Worm (Caenorhabditis elegans) whole organism, young adult: ENCODE measurements around the gene W07G4.1.

Experiments used
- F10E7.11 ChIP-seq: sonication (generic microtip); optimal IDR thresholded peaks from 2 replicates; lab custom pipeline; 2017; ENCODE audit warnings: mild to moderate bottlenecking, missing genetic modification characterization, moderate library complexity, missing compliant biosample characterization
- F23B12.7 ChIP-seq: sonication (generic microtip); optimal IDR thresholded peaks from 2 replicates; lab custom pipeline; 2017; ENCODE audit warnings: missing genetic modification characterization, mild to moderate bottlenecking, missing compliant biosample characterization, antibody characterized with exemption, moderate library complexity; ENCODE audit not compliant: insufficient read depth
- ama-1 ChIP-seq, 3 experiments: fragments of 150-350 bp in 1 of 3; sonication (generic microtip) in 2 of 3; optimal IDR thresholded peaks; 2 replicates each; lab custom pipeline; 2014 to 2018; ENCODE audit warnings: missing biosample characterization in 2 of 3, missing genetic modification characterization in 2 of 3, missing genetic modification reagents in 2 of 3
- dpff-1 ChIP-seq: sonication (generic microtip); optimal IDR thresholded peaks from 2 replicates; lab custom pipeline; 2017; ENCODE audit warnings: mild to moderate bottlenecking, missing genetic modification characterization, missing compliant biosample characterization
- hrde-1 ChIP-seq: sonication (generic microtip); optimal IDR thresholded peaks from 2 replicates; lab custom pipeline; 2016; ENCODE audit warnings: missing genetic modification characterization, mild to moderate bottlenecking, missing compliant biosample characterization, moderate library complexity, missing genotype, missing genetic modification reagents, borderline replicate concordance
- lin-35 ChIP-seq, 3 experiments: fragments of 150-350 bp in 2 of 3; sonication (generic microtip) in 1 of 3; optimal IDR thresholded peaks; 2 replicates each; lab custom pipeline; 2014 to 2018; ENCODE audit warnings: missing biosample characterization in 3 of 3, missing genetic modification characterization in 3 of 3, missing genetic modification reagents in 3 of 3
- nhr-90 ChIP-seq: sonication (generic microtip); optimal IDR thresholded peaks from 2 replicates; lab custom pipeline; 2016; ENCODE audit warnings: missing genotype, mild to moderate bottlenecking, missing genetic modification characterization, missing compliant biosample characterization
- pha-4 ChIP-seq: fragments of 150-350 bp; sonication (generic microtip); optimal IDR thresholded peaks from 2 replicates; lab custom pipeline; 2014; ENCODE audit warnings: missing biosample characterization, missing genetic modification reagents, missing genetic modification characterization

ce11 chrV:13075432-13075831 lies 42.1 kb downstream of the W07G4.1 start:
- TF ChIP-seq lin-35 (GFP tag; optimal IDR thresholded peaks at IDR 0.05; lab: Kevin White, UChicago), result no peak
- no peak for TF ChIP-seq hrde-1 (tag; lab: Kevin White, UChicago)
- no peak for TF ChIP-seq F10E7.11
- TF ChIP-seq ama-1 (optimal IDR thresholded peaks at IDR 0.05; lab: Kevin White, UChicago), result no peak
- no peak for TF ChIP-seq ama-1 (GFP tag; optimal IDR thresholded peaks at IDR 0.05; lab: Kevin White, UChicago)
- TF ChIP-seq F23B12.7 (tag; lab: Kevin White, UChicago), result no peak
- TF ChIP-seq pha-4, result no peak
- TF ChIP-seq dpff-1 (tag; lab: Kevin White, UChicago), result no peak
- TF ChIP-seq nhr-90 (tag; lab: Kevin White, UChicago), result no peak
